Fruit fly (Drosophila melanogaster): ENCODE results near the gene CG31673.

dm6 chr2L:20803733-20804164 is 25.7 kb upstream of the CG31673 start:
- TF ChIP-seq vnd (GFP tag; IDR thresholded peaks at IDR 0.05; ENCODE audit: partially characterized antibody) (no peak), Bgb (GFP tag; IDR thresholded peaks at IDR 0.05; ENCODE audit: partially characterized antibody) (no peak; the same call in 1 of the 2 replicates), dpn (GFP tag; optimal IDR thresholded peaks at IDR 0.05) (no peak), CG10209 (GFP tag; optimal IDR thresholded peaks at IDR 0.05) (no peak), CG16815 (GFP tag; optimal IDR thresholded peaks at IDR 0.05) (no peak), gce (GFP tag; IDR thresholded peaks at IDR 0.05) (no peak), insv (GFP tag; optimal IDR thresholded peaks at IDR 0.05) (no peak), corto (GFP tag; optimal IDR thresholded peaks at IDR 0.05) (no peak)

Measured in whole organism, embryonic.